Fruit fly (Drosophila melanogaster): Measurements from ENCODE around the gene CG12590.
A peak's percentile ranks its signal among the peaks of the same experiment; 100 is the strongest.

DNA sequence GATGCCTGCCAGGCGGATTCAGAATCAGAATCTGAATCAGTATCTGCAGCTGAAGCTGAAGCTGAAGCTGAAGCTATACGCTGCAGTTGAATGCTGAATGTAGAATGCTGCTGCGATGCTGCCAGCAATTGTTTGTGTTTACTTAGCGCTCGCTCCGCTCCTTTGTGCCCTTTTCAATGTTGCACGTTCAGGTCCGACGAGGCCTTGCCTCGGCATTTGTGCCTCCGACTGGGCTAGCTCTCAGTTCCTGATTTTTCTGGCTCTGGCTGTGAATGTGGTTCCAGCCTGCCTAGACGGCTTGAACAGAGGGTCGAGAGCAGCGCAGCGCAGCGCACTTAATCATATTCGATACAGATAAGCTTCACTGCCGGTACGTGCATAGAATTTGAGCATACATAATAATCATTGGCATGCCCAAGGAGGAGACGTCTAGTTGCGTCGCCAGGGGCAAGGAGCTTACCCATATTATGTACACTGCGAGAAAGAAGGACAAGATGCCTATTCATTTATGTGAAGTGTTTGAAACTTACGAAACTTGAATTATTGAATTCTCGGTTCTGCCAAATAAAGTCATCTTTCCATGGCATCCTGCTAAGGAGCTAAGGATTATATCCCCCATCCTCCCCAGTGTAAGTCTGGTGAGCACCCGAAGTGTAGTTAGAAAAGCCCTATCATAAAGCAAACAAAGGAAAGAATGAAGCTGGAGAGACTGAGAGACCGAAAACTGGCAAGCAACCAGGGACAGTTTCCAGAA lies 38.8 kb upstream of the CG12590 start:
- no peak for TF ChIP-seq Eip93F (GFP tag; optimal IDR thresholded peaks at IDR 0.05)
- TF ChIP-seq fd59A (GFP tag; optimal IDR thresholded peaks at IDR 0.05), result peak; percentile 80
- TF ChIP-seq OdsH (GFP tag; optimal IDR thresholded peaks at IDR 0.05), result peak; percentile 63
- TF ChIP-seq Smox (GFP tag; optimal IDR thresholded peaks at IDR 0.05), result peak; percentile 27
- TF ChIP-seq topi (GFP tag; optimal IDR thresholded peaks at IDR 0.05), result peak; percentile 15
- peak; percentile 20 for TF ChIP-seq CG6854 (GFP tag; optimal IDR thresholded peaks at IDR 0.05)
- peak; percentile 75 for TF ChIP-seq spab (GFP tag; optimal IDR thresholded peaks at IDR 0.05)
- TF ChIP-seq CG3919 (GFP tag; optimal IDR thresholded peaks at IDR 0.05), result peak; percentile 85
- TF ChIP-seq CG6792 (GFP tag; optimal IDR thresholded peaks at IDR 0.05), result peak; percentile 54
- peak; percentile 74 for TF ChIP-seq Ets96B (tag; optimal IDR thresholded peaks at IDR 0.05)
- peak; percentile 87 for TF ChIP-seq CG10631 (GFP tag; optimal IDR thresholded peaks at IDR 0.05)
- peak; percentile 73 for TF ChIP-seq Eip75B (GFP tag; optimal IDR thresholded peaks at IDR 0.05)

Data from whole organism, prepupa.